Fruit fly (Drosophila melanogaster) S2 (cell line): ENCODE data around the gene CG5966.
"Not testable (repeated sequence)": the region's sequence is repeated elsewhere in the genome, so short reads cannot be mapped to it uniquely, and the experiment has no call there.

Experiments
- CG8478 ChIP-seq: fragments of >200 bp; optimal IDR thresholded peaks from 2 replicates; lab custom pipeline; 2018
- CTCF ChIP-seq, 2 experiments: fragments of >200 bp; optimal IDR thresholded peaks; 2 replicates each; lab custom pipeline; 2018

DNA sequence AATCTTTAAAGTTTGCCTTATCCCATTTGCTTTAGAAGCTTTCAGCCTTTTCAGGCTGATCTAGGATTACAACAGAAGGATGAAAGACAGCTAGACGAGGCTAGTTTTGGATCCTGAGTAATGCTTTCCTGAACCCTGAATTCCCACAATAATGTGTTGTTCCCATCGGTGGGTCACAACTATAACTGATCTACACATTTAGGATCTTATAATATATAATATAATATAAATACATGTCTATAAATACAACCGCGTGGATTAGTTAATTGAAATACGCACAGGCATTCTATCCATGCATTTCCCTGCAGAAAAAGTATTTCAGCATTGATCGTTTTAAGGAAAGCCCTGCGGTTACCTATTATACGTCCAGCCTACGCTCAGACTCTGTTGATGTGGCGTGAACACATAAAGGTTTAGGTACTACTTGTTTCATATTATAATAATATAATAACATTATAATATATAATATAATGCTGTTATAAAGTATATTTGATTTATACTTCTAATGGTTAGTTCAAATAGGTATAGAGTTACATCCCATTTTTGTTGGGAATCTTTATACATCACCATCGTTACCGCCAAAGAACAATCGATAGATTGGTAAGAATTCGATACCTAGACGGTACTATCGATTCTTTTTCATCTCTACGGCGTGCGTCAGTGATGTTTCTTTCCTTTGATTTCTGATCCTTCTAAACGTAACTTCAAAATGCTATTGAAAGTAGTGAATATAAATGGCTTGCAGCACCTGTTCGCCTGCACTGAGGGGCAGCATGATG is 43.4 kb upstream of the CG5966 start, which contains the start of gene CG32756:
- not testable (repeated sequence) for TF ChIP-seq CTCF (optimal IDR thresholded peaks at IDR 0.05; lab: Kevin White, UChicago); CG8478 (lab: Kevin White, UChicago)
